Worm (Caenorhabditis elegans) whole organism, L3 larva: Measurements from ENCODE around the gene C09G5.7.

Experiments
- ZK546.5 ChIP-seq: sonication (generic microtip); optimal IDR thresholded peaks from 2 replicates; lab custom pipeline; 2017; ENCODE audit warnings: missing biosample characterization, missing genetic modification characterization
- aly-2 ChIP-seq: fragments of 150-350 bp; optimal IDR thresholded peaks from 2 replicates; lab custom pipeline; 2014; ENCODE audit warnings: missing biosample characterization, missing genetic modification characterization
- ama-1 ChIP-seq: fragments of 150-350 bp; optimal IDR thresholded peaks from 2 replicates; lab custom pipeline; 2018
- ceh-16 ChIP-seq: sonication (generic microtip); optimal IDR thresholded peaks from 2 replicates; lab custom pipeline; 2017; ENCODE audit warnings: missing biosample characterization, missing genetic modification characterization
- ceh-28 ChIP-seq: fragments of 150-350 bp; optimal IDR thresholded peaks from 2 replicates; lab custom pipeline; 2014; ENCODE audit warnings: missing biosample characterization, missing genetic modification reagents, missing genetic modification characterization
- ceh-82 ChIP-seq: fragments of 150-350 bp; optimal IDR thresholded peaks from 2 replicates; lab custom pipeline; 2014; ENCODE audit warnings: missing biosample characterization, missing genetic modification characterization
- ceh-9 ChIP-seq: sonication (generic microtip); optimal IDR thresholded peaks from 2 replicates; lab custom pipeline; 2018; ENCODE audit warnings: missing biosample characterization, missing genetic modification characterization
- daf-12 ChIP-seq: fragments of 150-350 bp; optimal IDR thresholded peaks from 2 replicates; lab custom pipeline; 2014; ENCODE audit warnings: missing biosample characterization, missing genetic modification reagents, missing genetic modification characterization
- egl-27 ChIP-seq: sonication (generic microtip); optimal IDR thresholded peaks from 4 replicates; lab custom pipeline; 2017; ENCODE audit warnings: missing biosample characterization, missing genetic modification reagents, missing genetic modification characterization
- elt-1 ChIP-seq: fragments of 150-350 bp; optimal IDR thresholded peaks from 2 replicates; lab custom pipeline; 2014; ENCODE audit warnings: missing biosample characterization, missing genetic modification characterization
- elt-2 ChIP-seq: sonication (generic microtip); optimal IDR thresholded peaks from 2 replicates; lab custom pipeline; 2016; ENCODE audit warnings: missing genetic modification reagents, mild to moderate bottlenecking, missing genetic modification characterization, missing compliant biosample characterization
- elt-3 ChIP-seq, 3 experiments: fragments of 150-350 bp in 1 of 3; sonication (generic microtip) in 2 of 3; optimal IDR thresholded peaks; 2 replicates in 2 of 3; 4 replicates in 1 of 3; lab custom pipeline; 2014 to 2017; ENCODE audit warnings: missing biosample characterization in 3 of 3, missing genetic modification characterization in 3 of 3
- eor-1 ChIP-seq, 2 experiments: fragments of 150-350 bp; optimal IDR thresholded peaks; 2 replicates each; lab custom pipeline; 2014 to 2018; ENCODE audit warnings: missing biosample characterization in 2 of 2, missing genetic modification characterization in 2 of 2
- fkh-10 ChIP-seq: sonication (generic microtip); optimal IDR thresholded peaks from 2 replicates; lab custom pipeline; 2017; ENCODE audit warnings: missing biosample characterization, missing genetic modification reagents, missing genetic modification characterization
- fos-1 ChIP-seq: fragments of 150-350 bp; optimal IDR thresholded peaks from 2 replicates; lab custom pipeline; 2014; ENCODE audit warnings: missing biosample characterization, missing genetic modification characterization
- hmg-11 ChIP-seq: sonication (generic microtip); optimal IDR thresholded peaks from 2 replicates; lab custom pipeline; 2016; ENCODE audit warnings: missing genetic modification characterization, missing compliant biosample characterization
- jun-1 ChIP-seq: fragments of 150-350 bp; optimal IDR thresholded peaks from 2 replicates; lab custom pipeline; 2014; ENCODE audit warnings: missing biosample characterization, missing genetic modification reagents, missing genetic modification characterization
- lin-15B ChIP-seq: fragments of 150-350 bp; optimal IDR thresholded peaks from 2 replicates; lab custom pipeline; 2014; ENCODE audit warnings: missing biosample characterization, missing genetic modification characterization
- lin-39 ChIP-seq: fragments of 150-350 bp; optimal IDR thresholded peaks from 2 replicates; lab custom pipeline; 2018; ENCODE audit warnings: missing biosample characterization, missing genetic modification reagents, missing genetic modification characterization
- lsy-12 ChIP-seq: sonication (generic microtip); optimal IDR thresholded peaks from 2 replicates; lab custom pipeline; 2016; ENCODE audit warnings: mild to moderate bottlenecking, missing genetic modification characterization, missing compliant biosample characterization
- mdl-1 ChIP-seq: fragments of 150-350 bp; optimal IDR thresholded peaks from 2 replicates; lab custom pipeline; 2014; ENCODE audit warnings: missing biosample characterization, missing genetic modification characterization
- mml-1 ChIP-seq: fragments of 150-350 bp; sonication (generic microtip); optimal IDR thresholded peaks from 3 replicates; lab custom pipeline; 2014; ENCODE audit warnings: missing biosample characterization, missing genetic modification characterization
- nhr-11 ChIP-seq: fragments of 150-350 bp; optimal IDR thresholded peaks from 2 replicates; lab custom pipeline; 2014; ENCODE audit warnings: missing biosample characterization, missing genetic modification characterization
- nhr-237 ChIP-seq: fragments of 150-350 bp; optimal IDR thresholded peaks from 2 replicates; lab custom pipeline; 2014; ENCODE audit warnings: missing biosample characterization, missing genetic modification characterization
- nhr-25 ChIP-seq: sonication (generic microtip); optimal IDR thresholded peaks from 2 replicates; lab custom pipeline; 2017; ENCODE audit warnings: missing biosample characterization, missing genetic modification characterization
- nhr-28 ChIP-seq: fragments of 150-350 bp; optimal IDR thresholded peaks from 2 replicates; lab custom pipeline; 2014; ENCODE audit warnings: missing biosample characterization, missing genetic modification characterization
- nhr-67 ChIP-seq: fragments of 150-350 bp; optimal IDR thresholded peaks from 2 replicates; lab custom pipeline; 2014; ENCODE audit warnings: missing biosample characterization, missing genetic modification characterization
- nhr-76 ChIP-seq: fragments of 150-350 bp; sonication (generic microtip); optimal IDR thresholded peaks from 5 replicates; lab custom pipeline; 2014; ENCODE audit warnings: missing biosample characterization, missing genetic modification characterization
- nhr-77 ChIP-seq: fragments of 150-350 bp; optimal IDR thresholded peaks from 2 replicates; lab custom pipeline; 2014; ENCODE audit warnings: missing biosample characterization, missing genetic modification characterization
- sea-2 ChIP-seq: fragments of 150-350 bp; sonication (generic microtip); optimal IDR thresholded peaks from 4 replicates; lab custom pipeline; 2014; ENCODE audit warnings: missing biosample characterization, missing genetic modification reagents, missing genetic modification characterization
- skn-1 ChIP-seq: fragments of 150-350 bp; optimal IDR thresholded peaks from 2 replicates; lab custom pipeline; 2014; ENCODE audit warnings: missing biosample characterization, missing genetic modification characterization
- snpc-4 ChIP-seq: fragments of 150-350 bp; optimal IDR thresholded peaks from 2 replicates; lab custom pipeline; 2014; ENCODE audit warnings: missing biosample characterization, missing genetic modification characterization
- tbx-2 ChIP-seq: sonication (generic microtip); optimal IDR thresholded peaks from 2 replicates; lab custom pipeline; 2016; ENCODE audit warnings: mild to moderate bottlenecking, missing genetic modification characterization, missing compliant biosample characterization
- unc-39 ChIP-seq: sonication (generic microtip); optimal IDR thresholded peaks from 4 replicates; lab custom pipeline; 2017; ENCODE audit warnings: missing biosample characterization, missing genetic modification characterization
- unc-62 ChIP-seq: fragments of 150-350 bp; sonication (generic microtip); optimal IDR thresholded peaks from 4 replicates; lab custom pipeline; 2014; ENCODE audit warnings: missing biosample characterization, missing genetic modification reagents, missing genetic modification characterization
- zag-1 ChIP-seq: fragments of 150-350 bp; optimal IDR thresholded peaks from 2 replicates; lab custom pipeline; 2014; ENCODE audit warnings: missing biosample characterization, missing genetic modification characterization
- ztf-4 ChIP-seq: fragments of 150-350 bp; optimal IDR thresholded peaks from 2 replicates; lab custom pipeline; 2014; ENCODE audit warnings: missing biosample characterization, missing genetic modification characterization

Gene C09G5.7

DNA sequence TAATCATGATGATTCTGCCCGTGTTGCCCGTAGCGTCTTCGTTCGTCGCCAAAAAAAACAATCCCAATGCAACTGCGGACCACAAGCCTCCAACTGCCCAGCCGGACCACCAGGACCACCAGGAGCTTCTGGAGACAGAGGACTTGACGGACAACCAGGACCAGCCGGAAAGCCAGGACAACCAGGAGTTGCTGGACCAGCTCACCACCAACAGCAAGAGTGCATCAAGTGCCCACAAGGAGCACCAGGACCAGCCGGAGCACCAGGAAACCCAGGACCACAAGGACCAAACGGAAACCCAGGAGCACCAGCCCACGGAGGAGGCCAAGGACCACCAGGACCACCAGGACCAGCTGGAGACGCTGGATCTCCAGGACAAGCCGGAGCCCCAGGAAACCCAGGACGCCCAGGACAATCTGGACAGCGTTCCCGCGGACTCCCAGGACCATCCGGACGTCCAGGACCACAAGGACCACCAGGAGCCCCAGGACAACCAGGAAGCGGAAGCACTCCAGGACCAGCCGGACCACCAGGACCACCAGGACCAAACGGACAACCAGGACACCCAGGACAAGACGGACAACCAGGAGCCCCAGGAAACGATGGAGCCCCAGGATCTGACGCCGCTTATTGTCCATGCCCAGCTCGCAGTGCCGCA lies 7.1 kb upstream of the C09G5.7 start:
- TF ChIP-seq snpc-4 (tag; lab: Kevin White, UChicago), result no peak
- no peak for TF ChIP-seq tbx-2 (tag; lab: Kevin White, UChicago)
- no peak for TF ChIP-seq nhr-77 (tag; lab: Kevin White, UChicago)
- no peak for TF ChIP-seq ceh-9 (tag; lab: Kevin White, UChicago)
- TF ChIP-seq mml-1 (tag; lab: Kevin White, UChicago), result no peak
- TF ChIP-seq aly-2 (tag; lab: Kevin White, UChicago), result no peak
- TF ChIP-seq fkh-10 (GFP tag; lab: Kevin White, UChicago), result no peak
- no peak for TF ChIP-seq mdl-1
- TF ChIP-seq lin-39 (tag; lab: Kevin White, UChicago), result no peak
- TF ChIP-seq ama-1 (lab: Kevin White, UChicago), result no peak
- no peak for TF ChIP-seq ceh-16
- no peak for TF ChIP-seq eor-1 (tag; optimal IDR thresholded peaks at IDR 0.05; lab: Kevin White, UChicago)
- no peak for TF ChIP-seq elt-1

DNA sequence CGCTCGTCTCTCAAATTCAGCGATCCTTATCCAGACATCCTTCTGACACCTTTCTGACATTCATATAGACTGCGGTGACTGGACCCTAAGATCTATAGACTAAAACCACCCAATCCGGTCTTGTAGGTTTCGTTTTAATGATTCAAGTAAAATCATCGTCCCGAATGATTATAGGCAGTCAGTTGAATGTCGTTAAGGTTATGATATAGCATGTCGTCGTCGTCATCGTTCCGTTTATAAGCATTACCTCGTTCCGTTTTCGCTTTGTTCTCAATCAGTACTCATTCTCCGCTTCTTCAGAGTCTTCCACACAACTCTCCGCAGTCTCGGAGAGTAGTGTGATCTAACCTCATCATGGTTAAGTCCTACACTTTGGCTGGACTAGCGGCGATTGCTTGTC lies 6.0 kb upstream of the C09G5.7 start, which contains the start of gene bli-1:
bli-1 (plus strand) TSS at position 301 of the 400 bp plus-strand sequence.
- TF ChIP-seq jun-1 (no peak), nhr-11 (tag; lab: Kevin White, UChicago) (no peak), daf-12 (no peak), unc-62 (GFP tag; lab: Kevin White, UChicago) (no peak), zag-1 (tag; lab: Kevin White, UChicago) (no peak), nhr-77 (tag; lab: Kevin White, UChicago) (no peak), unc-39 (tag; lab: Kevin White, UChicago) (no peak), elt-2 (tag; lab: Kevin White, UChicago) (no peak), eor-1 (tag; optimal IDR thresholded peaks at IDR 0.05; lab: Kevin White, UChicago) (no peak), ceh-28 (tag; lab: Kevin White, UChicago) (no peak), nhr-237 (tag; lab: Kevin White, UChicago) (no peak)

DNA sequence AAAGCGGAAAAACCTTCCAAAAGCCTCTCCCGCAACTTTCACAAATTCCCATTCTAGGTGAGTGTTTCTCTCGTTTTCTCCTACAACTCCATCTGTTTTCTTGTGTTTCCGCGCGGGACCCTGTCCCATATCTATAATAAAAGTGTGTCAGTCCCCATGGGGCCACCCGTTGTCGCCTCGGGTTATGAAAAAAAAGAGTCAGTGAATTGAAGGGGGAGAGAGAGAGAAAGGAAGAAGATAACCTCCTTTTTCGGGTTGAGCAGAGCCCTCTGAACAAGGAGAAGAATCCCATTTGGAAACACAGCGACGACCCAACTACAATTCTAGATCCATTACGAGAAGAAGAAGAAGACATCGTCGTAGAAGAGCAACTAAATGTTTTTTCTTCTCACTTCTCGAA lies 2.4 kb downstream of the C09G5.7 start, which contains the start of gene C09G5.13:
C09G5.13 (plus strand) TSS at position 301 of the 400 bp plus-strand sequence.
- TF ChIP-seq nhr-67 (tag; lab: Kevin White, UChicago) (no peak), unc-39 (tag; lab: Kevin White, UChicago) (no peak)

DNA sequence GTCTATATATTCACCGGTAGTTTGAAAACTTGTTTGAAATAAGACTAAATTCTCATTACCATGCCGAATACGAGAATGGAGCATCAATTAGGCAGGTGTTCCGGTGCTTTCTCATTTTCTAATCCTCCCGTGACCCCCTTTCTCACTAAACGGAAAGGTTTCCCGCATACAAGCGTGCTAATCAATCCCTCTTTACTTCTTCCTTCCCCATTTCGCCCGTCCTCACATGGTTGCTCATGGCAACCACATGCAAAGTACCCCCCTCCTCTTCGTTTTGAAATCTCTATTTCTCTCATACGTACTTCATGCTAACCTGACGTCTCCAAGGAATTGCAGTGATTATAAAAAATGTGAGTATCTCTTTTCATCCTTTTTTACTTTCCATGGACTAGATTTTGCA lies 5.2 kb downstream of the C09G5.7 start, which contains the start of gene mks-5:
mks-5 (plus strand) TSS at position 301 of the 400 bp plus-strand sequence.
- no peak for TF ChIP-seq fkh-10 (GFP tag; lab: Kevin White, UChicago)
- no peak for TF ChIP-seq unc-39 (tag; lab: Kevin White, UChicago)
- no peak for TF ChIP-seq nhr-76 (tag; lab: Kevin White, UChicago)
- no peak for TF ChIP-seq nhr-28 (tag; lab: Kevin White, UChicago)
- TF ChIP-seq ceh-9 (tag; lab: Kevin White, UChicago), result no peak
- no peak for TF ChIP-seq nhr-11 (tag; lab: Kevin White, UChicago)
- TF ChIP-seq nhr-77 (tag; lab: Kevin White, UChicago), result no peak
- no peak for TF ChIP-seq egl-27
- no peak for TF ChIP-seq jun-1
- TF ChIP-seq ztf-4, result no peak
- no peak for TF ChIP-seq lin-15B (tag; lab: Kevin White, UChicago)
- no peak for TF ChIP-seq lin-39 (tag; lab: Kevin White, UChicago)
- TF ChIP-seq hmg-11 (tag; lab: Kevin White, UChicago), result no peak
- TF ChIP-seq elt-3 (tag; optimal IDR thresholded peaks at IDR 0.05; lab: Kevin White, UChicago), result no peak
- no peak for TF ChIP-seq sea-2 (GFP tag; lab: Kevin White, UChicago)

DNA sequence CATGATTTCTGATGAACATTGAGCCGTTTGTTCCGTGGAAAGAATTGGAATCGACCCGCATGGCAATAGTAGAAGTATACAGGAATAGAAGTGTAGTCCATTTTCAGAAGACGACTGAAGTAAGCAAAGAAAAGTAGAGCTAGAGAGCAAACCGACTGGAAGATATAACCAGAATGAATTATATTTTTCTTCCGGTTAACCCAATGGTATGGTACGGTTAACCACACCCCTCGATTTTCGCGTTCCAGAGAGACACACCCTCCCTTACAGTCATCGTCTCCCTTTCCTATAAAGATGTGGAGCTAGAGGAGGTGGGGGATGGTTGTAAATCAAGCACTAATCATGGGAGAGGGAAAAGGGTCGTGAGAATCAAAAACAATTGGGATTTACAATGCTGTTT lies 8.4 kb downstream of the C09G5.7 start, which contains the start of gene C09G5.14:
C09G5.14 (minus strand) TSS at position 101 of the 400 bp plus-strand sequence.
- no peak for TF ChIP-seq tbx-2 (tag; lab: Kevin White, UChicago)

DNA sequence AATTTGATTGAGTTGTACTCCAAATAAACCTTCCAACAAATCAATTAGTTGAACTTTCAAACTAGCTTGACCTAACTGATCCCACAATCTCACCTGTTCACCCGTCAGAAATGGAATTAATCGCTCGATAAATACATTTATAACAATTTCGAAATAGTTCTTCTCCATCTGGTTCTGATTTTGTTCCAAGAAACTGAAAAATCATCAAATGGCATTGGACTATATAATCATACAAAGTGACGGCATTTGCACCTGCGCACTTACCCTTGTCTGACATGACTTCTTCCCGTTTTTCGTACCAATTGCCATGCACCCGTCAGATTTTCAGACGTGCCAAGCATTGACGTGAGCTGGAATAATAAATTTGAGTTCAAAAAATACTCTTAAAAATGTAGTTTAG lies 16.0 kb downstream of the C09G5.7 start:
- TF ChIP-seq ZK546.5 (tag; lab: Kevin White, UChicago), result no peak
- TF ChIP-seq nhr-77 (tag; lab: Kevin White, UChicago), result no peak
- no peak for TF ChIP-seq ceh-28 (tag; lab: Kevin White, UChicago)
- TF ChIP-seq daf-12, result no peak
- no peak for TF ChIP-seq nhr-25
- no peak for TF ChIP-seq fos-1 (tag; lab: Kevin White, UChicago)
- no peak for TF ChIP-seq nhr-11 (tag; lab: Kevin White, UChicago)
- no peak for TF ChIP-seq zag-1 (tag; lab: Kevin White, UChicago)
- no peak for TF ChIP-seq skn-1
- no peak for TF ChIP-seq ceh-82
- no peak for TF ChIP-seq ceh-9 (tag; lab: Kevin White, UChicago)
- no peak for TF ChIP-seq lsy-12 (tag; lab: Kevin White, UChicago)
